Fruit fly (Drosophila melanogaster): ENCODE data around the gene Surf4.

Gene Surf4

dm6 chr3R:15346018-15346383 lies at the start of gene Surf4, which contains the start of gene CG31301 (continued):
- TF ChIP-seq hth (optimal IDR thresholded peaks at IDR 0.05) (no peak), CG10267 (tag; optimal IDR thresholded peaks at IDR 0.05) (peak; percentile 12), CG11504 (tag; optimal IDR thresholded peaks at IDR 0.05) (no peak), Opbp (GFP tag; IDR thresholded peaks at IDR 0.05; ENCODE audit: partially characterized antibody) (peak; percentile 87; the same call in 2 of the 3 replicates), mld (GFP tag; IDR thresholded peaks at IDR 0.05; ENCODE audit: partially characterized antibody) (peak; percentile 72; the same call in 1 of the 3 replicates), CG8944 (GFP tag; optimal IDR thresholded peaks at IDR 0.05) (no peak), bbx (GFP tag; IDR thresholded peaks at IDR 0.05; ENCODE audit: partially characterized antibody) (peak; percentile 85), tx (GFP tag; optimal IDR thresholded peaks at IDR 0.05) (no peak), CG8359 (GFP tag; optimal IDR thresholded peaks at IDR 0.05; ENCODE audit: borderline replicate concordance) (no peak), CG1602 (GFP tag; optimal IDR thresholded peaks at IDR 0.05) (no peak), Drgx (GFP tag; IDR thresholded peaks at IDR 0.05) (no peak), CG16813 (GFP tag; IDR thresholded peaks at IDR 0.05; ENCODE audit: partially characterized antibody) (peak; percentile 66), vnd (GFP tag; IDR thresholded peaks at IDR 0.05; ENCODE audit: partially characterized antibody) (peak; percentile 57; the same call in 2 of the 3 replicates), CG10543 (GFP tag; optimal IDR thresholded peaks at IDR 0.05) (no peak), CG11398 (GFP tag; optimal IDR thresholded peaks at IDR 0.05) (no peak), hb (GFP tag; IDR thresholded peaks at IDR 0.05; ENCODE audit: partially characterized antibody) (peak; percentile 73), E2f2 (GFP tag; IDR thresholded peaks at IDR 0.05) (0 out of 2 replicates have a peak, but pooled peaks have one; percentile 33), Dref (GFP tag; IDR thresholded peaks at IDR 0.05) (peak; percentile 91), Deaf1 (tag; optimal IDR thresholded peaks at IDR 0.05) (no peak), CG1603 (tag; optimal IDR thresholded peaks at IDR 0.05) (peak; percentile 66), Xbp1 (GFP tag; optimal IDR thresholded peaks at IDR 0.05) (no peak), Gug (GFP tag; IDR thresholded peaks at IDR 0.05) (no peak), gcm2 (GFP tag; optimal IDR thresholded peaks at IDR 0.05) (no peak), peb (GFP tag; IDR thresholded peaks at IDR 0.05) (no peak), CG4617 (GFP tag; optimal IDR thresholded peaks at IDR 0.05; ENCODE audit: borderline replicate concordance) (peak; percentile 38), CG12104 (GFP tag; optimal IDR thresholded peaks at IDR 0.05) (no peak), Doc2 (GFP tag; IDR thresholded peaks at IDR 0.05) (no peak), gcm (GFP tag; optimal IDR thresholded peaks at IDR 0.05) (no peak), sens (GFP tag) (peak; percentile 23), nerfin-2 (GFP tag; IDR thresholded peaks at IDR 0.05; ENCODE audit: partially characterized antibody) (peak; percentile 77), ftz-f1 (GFP tag; optimal IDR thresholded peaks at IDR 0.05) (no peak), wek (GFP tag; optimal IDR thresholded peaks at IDR 0.05) (no peak), BEAF-32 (GFP tag; optimal IDR thresholded peaks at IDR 0.05) (peak; percentile 67), lola (GFP tag; optimal IDR thresholded peaks at IDR 0.05) (no peak), fd102C (GFP tag; optimal IDR thresholded peaks at IDR 0.05) (no peak), Meics (GFP tag; optimal IDR thresholded peaks at IDR 0.05) (no peak), ato (GFP tag; IDR thresholded peaks at IDR 0.05; ENCODE audit: partially characterized antibody) (peak; percentile 85), Oaz (GFP tag; IDR thresholded peaks at IDR 0.05) (no peak), CG12071 (GFP tag; optimal IDR thresholded peaks at IDR 0.05) (no peak), Lim3 (GFP tag; IDR thresholded peaks at IDR 0.05) (no peak), CG6791 (GFP tag; IDR thresholded peaks at IDR 0.05; ENCODE audit: partially characterized antibody) (peak; percentile 90), CG16815 (GFP tag; optimal IDR thresholded peaks at IDR 0.05) (no peak), jumu (GFP tag; optimal IDR thresholded peaks at IDR 0.05) (no peak), CG10979 (tag; optimal IDR thresholded peaks at IDR 0.05) (no peak), Ets65A (GFP tag) (no peak), phol (tag; optimal IDR thresholded peaks at IDR 0.05) (peak; percentile 16), schlank (tag; optimal IDR thresholded peaks at IDR 0.05) (no peak), CG13123 (GFP tag; optimal IDR thresholded peaks at IDR 0.05) (no peak), ac (GFP tag; optimal IDR thresholded peaks at IDR 0.05) (no peak), HmgD (GFP tag; optimal IDR thresholded peaks at IDR 0.05) (no peak)
